Worm (Caenorhabditis elegans) whole organism, late embryonic: ENCODE measurements around the gene flp-24.

Experiments
- C38D4.7 ChIP-seq: fragments of 200-800 bp; sonication (Bioruptor generic); optimal IDR thresholded peaks from 2 replicates; lab custom pipeline; 2018; ENCODE audit warnings: mild to moderate bottlenecking, missing genetic modification characterization, moderate library complexity, missing compliant biosample characterization
- ceh-31 ChIP-seq: sonication (generic microtip); optimal IDR thresholded peaks from 2 replicates; lab custom pipeline; 2016; ENCODE audit warnings: missing genetic modification characterization, missing compliant biosample characterization
- ceh-6 ChIP-seq: fragments of 200-800 bp; sonication (Bioruptor generic); optimal IDR thresholded peaks from 2 replicates; lab custom pipeline; 2018; ENCODE audit warnings: mild to moderate bottlenecking, missing genetic modification characterization, missing compliant biosample characterization
- elt-2 ChIP-seq: sonication (generic microtip); optimal IDR thresholded peaks from 2 replicates; lab custom pipeline; 2016; ENCODE audit warnings: missing genetic modification reagents, missing genetic modification characterization, missing compliant biosample characterization
- ets-4 ChIP-seq: sonication (generic microtip); optimal IDR thresholded peaks from 2 replicates; lab custom pipeline; 2016; ENCODE audit warnings: missing genetic modification characterization, missing compliant biosample characterization
- hlh-30 ChIP-seq: sonication (generic microtip); optimal IDR thresholded peaks from 2 replicates; lab custom pipeline; 2017; ENCODE audit warnings: antibody characterized with exemption, missing genetic modification characterization, missing compliant biosample characterization; ENCODE audit not compliant: insufficient read depth
- hlh-8 ChIP-seq: sonication (generic microtip); optimal IDR thresholded peaks from 2 replicates; lab custom pipeline; 2016; ENCODE audit warnings: missing genotype, missing genetic modification characterization, missing compliant biosample characterization
- nfya-1 ChIP-seq: sonication (generic microtip); optimal IDR thresholded peaks from 2 replicates; lab custom pipeline; 2017; ENCODE audit warnings: missing genetic modification characterization, mild to moderate bottlenecking, missing compliant biosample characterization, antibody characterized with exemption, moderate library complexity
- pat-9 ChIP-seq: fragments of 200-800 bp; sonication (Bioruptor generic); optimal IDR thresholded peaks from 2 replicates; lab custom pipeline; 2018; ENCODE audit warnings: mild to moderate bottlenecking, missing genetic modification characterization, moderate library complexity, missing compliant biosample characterization
- pha-4 ChIP-seq: fragments of 150-350 bp; optimal IDR thresholded peaks from 2 replicates; lab custom pipeline; 2018; ENCODE audit warnings: missing biosample characterization, missing genetic modification reagents, missing genetic modification characterization
- pros-1 ChIP-seq: fragments of 150-350 bp; optimal IDR thresholded peaks from 2 replicates; lab custom pipeline; 2014; ENCODE audit warnings: missing biosample characterization, missing genetic modification reagents, missing genetic modification characterization
- tbx-7 ChIP-seq: sonication (generic microtip); optimal IDR thresholded peaks from 2 replicates; lab custom pipeline; 2016; ENCODE audit warnings: missing genotype, missing genetic modification characterization, missing compliant biosample characterization

ce11 chrIII:764884-765283, 40.0 kb downstream of the flp-24 start, which contains the start of gene ptl-1:
- TF ChIP-seq nfya-1 = no peak
- TF ChIP-seq elt-2 (tag; lab: Kevin White, UChicago) = no peak
- no peak for TF ChIP-seq pros-1 (tag; lab: Kevin White, UChicago)
- no peak for TF ChIP-seq C38D4.7
- no peak for TF ChIP-seq ceh-31 (tag; lab: Kevin White, UChicago)
- no peak for TF ChIP-seq pat-9 (tag; lab: Kevin White, UChicago)
- no peak for TF ChIP-seq hlh-8 (tag; lab: Kevin White, UChicago)
- TF ChIP-seq hlh-30 = no peak
- TF ChIP-seq pha-4 (tag; lab: Kevin White, UChicago) = no peak
- TF ChIP-seq tbx-7 (tag; lab: Kevin White, UChicago) = no peak
- TF ChIP-seq ets-4 (tag; lab: Kevin White, UChicago) = no peak
- no peak for TF ChIP-seq ceh-6 (GFP tag; lab: Kevin White, UChicago)
